Fruit fly (Drosophila melanogaster): ENCODE results near the gene CG15370.
A peak's percentile ranks its signal among the peaks of the same experiment; 100 is the strongest.

CG15370 gene

dm6 chrX:9250161-9250831 is 25.1 kb downstream of the CG15370 start, which contains the start of gene CG17754 (continued):
- no peak for TF ChIP-seq bcd (GFP tag; optimal IDR thresholded peaks at IDR 0.05)
- peak; percentile 0 for TF ChIP-seq CG17829 (tag; optimal IDR thresholded peaks at IDR 0.05)
- no peak for TF ChIP-seq cas (GFP tag; IDR thresholded peaks at IDR 0.05)
- TF ChIP-seq nmo (GFP tag; optimal IDR thresholded peaks at IDR 0.05), result no peak
- no peak for TF ChIP-seq CG1602 (GFP tag; optimal IDR thresholded peaks at IDR 0.05)
- no peak for TF ChIP-seq CG11696 (GFP tag; IDR thresholded peaks at IDR 0.05)
- TF ChIP-seq pb (GFP tag; optimal IDR thresholded peaks at IDR 0.05), result no peak
- TF ChIP-seq kah (GFP tag; optimal IDR thresholded peaks at IDR 0.05), result no peak
- no peak for TF ChIP-seq Taf1 (GFP tag; IDR thresholded peaks at IDR 0.05)
- TF ChIP-seq Bdp1 (GFP tag; optimal IDR thresholded peaks at IDR 0.05), result no peak
- no peak for TF ChIP-seq NK7.1 (GFP tag; optimal IDR thresholded peaks at IDR 0.05)
- peak; percentile 48 for TF ChIP-seq nom (GFP tag; optimal IDR thresholded peaks at IDR 0.05)
- TF ChIP-seq YL-1 (GFP tag; optimal IDR thresholded peaks at IDR 0.05), result peak; percentile 32
- TF ChIP-seq Elba2 (GFP tag; optimal IDR thresholded peaks at IDR 0.05), result peak; percentile 19
- TF ChIP-seq crp (GFP tag; optimal IDR thresholded peaks at IDR 0.05), result peak; percentile 21 to 83
- TF ChIP-seq CG17186 (GFP tag; optimal IDR thresholded peaks at IDR 0.05), result no peak
- no peak for TF ChIP-seq CG12219 (GFP tag; optimal IDR thresholded peaks at IDR 0.05)
- TF ChIP-seq CG4617 (GFP tag; optimal IDR thresholded peaks at IDR 0.05; ENCODE audit: borderline replicate concordance), result peak; percentile 16
- no peak for TF ChIP-seq Kr (GFP tag; optimal IDR thresholded peaks at IDR 0.05)
- TF ChIP-seq kay (GFP tag; optimal IDR thresholded peaks at IDR 0.05), result no peak
- no peak for TF ChIP-seq ranshi (GFP tag; IDR thresholded peaks at IDR 0.05)
- TF ChIP-seq CG12942 (GFP tag; optimal IDR thresholded peaks at IDR 0.05), result no peak
- TF ChIP-seq CG2120 (GFP tag; optimal IDR thresholded peaks at IDR 0.05), result no peak
- TF ChIP-seq CG3065 (GFP tag; optimal IDR thresholded peaks at IDR 0.05), result no peak
- no peak for TF ChIP-seq CG4404 (GFP tag; IDR thresholded peaks at IDR 0.05)
- TF ChIP-seq br (optimal IDR thresholded peaks at IDR 0.05), result no peak
- TF ChIP-seq lbe (GFP tag; optimal IDR thresholded peaks at IDR 0.05), result no peak
- no peak for TF ChIP-seq Abd-B (GFP tag; optimal IDR thresholded peaks at IDR 0.05)
- no peak for TF ChIP-seq Camta (GFP tag; optimal IDR thresholded peaks at IDR 0.05)
- no peak for TF ChIP-seq sc (optimal IDR thresholded peaks at IDR 0.05)
- TF ChIP-seq sc (GFP tag; optimal IDR thresholded peaks at IDR 0.05), result no peak
- TF ChIP-seq CG7963 (GFP tag; IDR thresholded peaks at IDR 0.05; ENCODE audit: partially characterized antibody), result no peak
- no peak for TF ChIP-seq Bgb (GFP tag; IDR thresholded peaks at IDR 0.05; ENCODE audit: partially characterized antibody)
- no peak for TF ChIP-seq mld (GFP tag; IDR thresholded peaks at IDR 0.05; ENCODE audit: partially characterized antibody)
- no peak for TF ChIP-seq zen2 (GFP tag; IDR thresholded peaks at IDR 0.05; ENCODE audit: partially characterized antibody)
- peak; percentile 27 for TF ChIP-seq CG12659 (GFP tag; optimal IDR thresholded peaks at IDR 0.05)
- peak; percentile 6 for TF ChIP-seq sug (tag; optimal IDR thresholded peaks at IDR 0.05)
- no peak for TF ChIP-seq nau (GFP tag; optimal IDR thresholded peaks at IDR 0.05)
- TF ChIP-seq shn (GFP tag; optimal IDR thresholded peaks at IDR 0.05), result no peak
- TF ChIP-seq sna (GFP tag; IDR thresholded peaks at IDR 0.05; ENCODE audit: partially characterized antibody), result no peak
- peak; percentile 50 for TF ChIP-seq MESR4 (GFP tag; optimal IDR thresholded peaks at IDR 0.05)
- no peak for TF ChIP-seq D (optimal IDR thresholded peaks at IDR 0.05)
- TF ChIP-seq D (GFP tag; optimal IDR thresholded peaks at IDR 0.05), result no peak
- no peak for TF ChIP-seq Ravus (GFP tag; IDR thresholded peaks at IDR 0.05)
- TF ChIP-seq sr (GFP tag; IDR thresholded peaks at IDR 0.05), result no peak
- TF ChIP-seq CG17385 (GFP tag; optimal IDR thresholded peaks at IDR 0.05), result no peak
- TF ChIP-seq CG17328 (GFP tag; IDR thresholded peaks at IDR 0.05), result no peak
- no peak for TF ChIP-seq sisA (GFP tag; IDR thresholded peaks at IDR 0.05)
- no peak for TF ChIP-seq CG9437 (GFP tag; optimal IDR thresholded peaks at IDR 0.05)
- TF ChIP-seq stc (GFP tag; IDR thresholded peaks at IDR 0.05), result no peak
- TF ChIP-seq Rx (GFP tag; IDR thresholded peaks at IDR 0.05), result no peak
